Worm (Caenorhabditis elegans): ENCODE data around the gene F22F7.2.
A peak's percentile ranks its signal among the peaks of the same experiment; 100 is the strongest.

DNA sequence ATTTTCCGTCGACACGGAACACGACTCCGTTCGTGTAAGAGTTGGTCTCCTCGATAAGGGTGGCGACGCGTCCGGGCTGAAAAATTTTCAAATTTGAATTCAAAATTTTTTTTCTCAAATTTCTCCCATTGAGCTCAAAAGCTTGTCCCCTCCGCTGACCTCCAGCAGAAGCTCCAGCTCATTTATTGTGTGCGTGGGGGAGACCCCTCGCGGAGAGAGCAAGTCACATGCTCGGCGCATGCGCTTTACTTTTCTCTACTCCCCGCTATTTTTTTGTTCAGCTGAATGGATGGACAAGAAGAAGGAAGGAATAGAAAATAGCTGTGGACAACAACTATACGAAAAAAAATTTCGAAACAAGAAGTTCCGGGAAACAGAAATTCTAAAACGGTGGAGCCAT lies 10.9 kb downstream of the F22F7.2 start:
- no peak for TF ChIP-seq ama-1 (optimal IDR thresholded peaks at IDR 0.05)
- no peak for TF ChIP-seq unc-62 (GFP tag; optimal IDR thresholded peaks at IDR 0.05)
- no peak for TF ChIP-seq ceh-82 (tag; optimal IDR thresholded peaks at IDR 0.05)
- peak; percentile 29 for TF ChIP-seq ztf-4 (tag; optimal IDR thresholded peaks at IDR 0.05)
- TF ChIP-seq blmp-1 (tag; optimal IDR thresholded peaks at IDR 0.05; ENCODE audit: insufficient read depth): no peak
- TF ChIP-seq aly-2 (tag; optimal IDR thresholded peaks at IDR 0.05): no peak
- TF ChIP-seq nhr-237 (tag; optimal IDR thresholded peaks at IDR 0.05): no peak
- TF ChIP-seq zag-1 (tag; optimal IDR thresholded peaks at IDR 0.05): peak; percentile 83
- TF ChIP-seq elt-3 (tag; optimal IDR thresholded peaks at IDR 0.05): no peak
- TF ChIP-seq R02D3.7 (tag; optimal IDR thresholded peaks at IDR 0.05): no peak
- TF ChIP-seq snpc-4 (tag; optimal IDR thresholded peaks at IDR 0.05): no peak
- TF ChIP-seq lsy-2 (tag; optimal IDR thresholded peaks at IDR 0.05): peak in 1 of 2 experiments; percentile 68
- no peak for TF ChIP-seq ztf-11 (tag; optimal IDR thresholded peaks at IDR 0.05)
- TF ChIP-seq lin-11 (tag; optimal IDR thresholded peaks at IDR 0.05): peak; percentile 64

Measured in whole organism, L2 larva.